Worm (Caenorhabditis elegans): Measurements from ENCODE around the gene T23F6.3.

Gene T23F6.3

DNA sequence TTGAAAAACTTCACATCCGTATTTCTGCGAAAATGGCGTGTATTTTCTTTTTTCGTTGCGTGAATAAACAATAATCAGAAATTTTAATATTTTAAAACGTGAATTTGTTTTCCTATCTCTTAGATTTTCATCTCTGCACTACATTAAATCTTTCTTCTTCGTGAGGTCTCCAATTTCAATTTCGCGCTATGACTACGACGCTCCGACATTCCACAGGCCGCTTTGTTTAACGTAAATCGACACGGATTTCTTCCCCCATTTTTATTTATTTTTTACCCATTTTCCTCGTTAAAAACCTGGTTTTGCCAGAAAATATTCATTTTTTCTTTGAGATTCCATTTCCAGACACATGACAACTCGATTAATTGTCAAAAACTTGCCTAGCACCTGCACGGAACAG, at the start of gene T23F6.3, which contains the start of gene rbd-1:
Gene T23F6.3 (minus strand): TSS at position 120 of the 400 bp plus-strand sequence.
Gene rbd-1 (plus strand): TSS at position 346 of the 400 bp plus-strand sequence.
- TF ChIP-seq hnd-1 (tag; optimal IDR thresholded peaks at IDR 0.05) (no peak), hmg-4 (GFP tag; optimal IDR thresholded peaks at IDR 0.05) (no peak), ceh-36 (tag; optimal IDR thresholded peaks at IDR 0.05) (no peak), aly-1 (tag; optimal IDR thresholded peaks at IDR 0.05) (no peak), sea-1 (GFP tag; conservative IDR thresholded peaks at IDR 0.05) (no peak), hmbx-1 (tag; optimal IDR thresholded peaks at IDR 0.05) (no peak), ceh-13 (GFP tag; optimal IDR thresholded peaks at IDR 0.05) (no peak), pes-1 (GFP tag; IDR thresholded peaks at IDR 0.05) (no peak), scrt-1 (GFP tag; IDR thresholded peaks at IDR 0.05) (no peak), B0310.2 (tag; optimal IDR thresholded peaks at IDR 0.05) (no peak), ama-1 (optimal IDR thresholded peaks at IDR 0.05) (no peak), tbx-37 (GFP tag; conservative IDR thresholded peaks at IDR 0.05) (peak; percentile 53; the same call in 1 of the 2 replicates), flt-1 (GFP tag; IDR thresholded peaks at IDR 0.05) (no peak), tra-4 (tag; optimal IDR thresholded peaks at IDR 0.05) (no peak), ets-7 (tag; optimal IDR thresholded peaks at IDR 0.05) (peak; percentile 19), F13C5.2 (tag; optimal IDR thresholded peaks at IDR 0.05) (peak; percentile 76), tbx-11 (GFP tag; IDR thresholded peaks at IDR 0.05) (0 out of 2 replicates have a peak, but pooled peaks have one; percentile 47)

DNA sequence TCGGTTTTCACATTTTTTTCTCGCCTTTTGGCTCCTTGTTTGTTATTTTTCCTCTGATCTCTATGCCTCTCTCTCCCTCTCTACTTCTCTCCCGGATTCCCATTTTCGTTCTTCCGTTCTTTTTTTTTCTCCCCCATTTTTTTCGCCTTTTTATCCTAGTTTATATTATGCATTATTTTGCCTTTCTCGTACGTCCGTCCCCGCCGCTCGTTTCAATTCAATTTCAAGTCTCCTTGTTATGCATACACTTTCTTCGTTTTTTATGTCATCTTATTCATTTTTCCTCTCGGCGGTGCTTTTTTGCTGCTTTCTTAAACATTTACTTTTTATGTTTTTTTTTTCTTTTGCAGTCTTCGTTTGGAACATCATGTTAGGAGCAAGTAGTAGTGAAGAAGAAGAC, 49.0 kb upstream of the T23F6.3 start, which contains the start of gene unc-31:
Gene unc-31 (plus strand): TSS at position 349 of the 400 bp plus-strand sequence.
- no peak for TF ChIP-seq hmg-4 (GFP tag; optimal IDR thresholded peaks at IDR 0.05)
- TF ChIP-seq B0310.2 (tag; optimal IDR thresholded peaks at IDR 0.05): no peak
- no peak for TF ChIP-seq hnd-1 (tag; optimal IDR thresholded peaks at IDR 0.05)
- TF ChIP-seq F13C5.2 (tag; optimal IDR thresholded peaks at IDR 0.05): no peak
- no peak for TF ChIP-seq sea-1 (GFP tag; conservative IDR thresholded peaks at IDR 0.05)
- no peak for TF ChIP-seq ama-1 (optimal IDR thresholded peaks at IDR 0.05)
- TF ChIP-seq aly-1 (tag; optimal IDR thresholded peaks at IDR 0.05): no peak
- TF ChIP-seq tbx-11 (GFP tag; IDR thresholded peaks at IDR 0.05): no peak
- no peak for TF ChIP-seq ceh-13 (GFP tag; optimal IDR thresholded peaks at IDR 0.05)
- TF ChIP-seq ets-7 (tag; optimal IDR thresholded peaks at IDR 0.05): no peak
- TF ChIP-seq pes-1 (GFP tag; IDR thresholded peaks at IDR 0.05): no peak

- TF ChIP-seq tbx-37 (GFP tag; conservative IDR thresholded peaks at IDR 0.05): no peak
- TF ChIP-seq hmbx-1 (tag; optimal IDR thresholded peaks at IDR 0.05): no peak
- no peak for TF ChIP-seq F13C5.2 (tag; optimal IDR thresholded peaks at IDR 0.05)
- no peak for TF ChIP-seq tra-4 (tag; optimal IDR thresholded peaks at IDR 0.05)
- no peak for TF ChIP-seq pes-1 (GFP tag; IDR thresholded peaks at IDR 0.05)
- TF ChIP-seq ama-1 (optimal IDR thresholded peaks at IDR 0.05): no peak
- TF ChIP-seq sea-1 (GFP tag; conservative IDR thresholded peaks at IDR 0.05): no peak
- TF ChIP-seq B0310.2 (tag; optimal IDR thresholded peaks at IDR 0.05): no peak
- no peak for TF ChIP-seq hnd-1 (tag; optimal IDR thresholded peaks at IDR 0.05)
- no peak for TF ChIP-seq tbx-11 (GFP tag; IDR thresholded peaks at IDR 0.05)
- no peak for TF ChIP-seq ceh-36 (tag; optimal IDR thresholded peaks at IDR 0.05)
- no peak for TF ChIP-seq ceh-13 (GFP tag; optimal IDR thresholded peaks at IDR 0.05)
Observed at ce11 chrIV:12771414-12771813, 46.9 kb upstream of the T23F6.3 start.

DNA sequence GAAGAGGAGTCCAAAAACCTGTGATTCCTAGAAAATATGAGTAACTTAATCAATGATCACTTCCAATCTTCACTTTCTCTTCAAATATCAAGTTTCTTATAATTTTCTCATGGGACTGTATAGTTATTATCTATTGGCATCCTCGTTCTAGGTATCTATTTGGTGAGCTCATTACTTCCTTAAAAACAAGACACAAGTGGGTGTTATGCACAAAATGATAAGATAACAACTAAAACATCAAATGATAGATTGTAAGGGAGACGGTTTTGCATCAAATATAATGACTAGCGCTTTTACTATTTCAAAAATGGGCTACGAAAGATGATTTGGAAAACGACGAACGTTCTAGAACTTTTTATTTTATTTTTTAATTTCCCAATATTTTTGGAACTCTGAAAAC, 40.5 kb upstream of the T23F6.3 start, which contains the start of gene ZK897.10:
Gene ZK897.10 (plus strand): TSS at position 285 of the 400 bp plus-strand sequence.
- TF ChIP-seq sea-1 (GFP tag; conservative IDR thresholded peaks at IDR 0.05): no peak
- no peak for TF ChIP-seq scrt-1 (GFP tag; IDR thresholded peaks at IDR 0.05)
- no peak for TF ChIP-seq tra-4 (tag; optimal IDR thresholded peaks at IDR 0.05)
- no peak for TF ChIP-seq B0310.2 (tag; optimal IDR thresholded peaks at IDR 0.05)
- no peak for TF ChIP-seq ceh-13 (GFP tag; optimal IDR thresholded peaks at IDR 0.05)
- TF ChIP-seq F13C5.2 (tag; optimal IDR thresholded peaks at IDR 0.05): no peak
- TF ChIP-seq hnd-1 (tag; optimal IDR thresholded peaks at IDR 0.05): no peak
- TF ChIP-seq ceh-36 (tag; optimal IDR thresholded peaks at IDR 0.05): no peak
- TF ChIP-seq hmbx-1 (tag; optimal IDR thresholded peaks at IDR 0.05): no peak
- TF ChIP-seq tbx-37 (GFP tag; conservative IDR thresholded peaks at IDR 0.05): no peak
- no peak for TF ChIP-seq flt-1 (GFP tag; IDR thresholded peaks at IDR 0.05)
- TF ChIP-seq ama-1 (optimal IDR thresholded peaks at IDR 0.05): no peak
- TF ChIP-seq pes-1 (GFP tag; IDR thresholded peaks at IDR 0.05): no peak
- TF ChIP-seq tbx-11 (GFP tag; IDR thresholded peaks at IDR 0.05): no peak
- TF ChIP-seq hmg-4 (GFP tag; optimal IDR thresholded peaks at IDR 0.05): no peak
- TF ChIP-seq aly-1 (tag; optimal IDR thresholded peaks at IDR 0.05): no peak
- TF ChIP-seq ets-7 (tag; optimal IDR thresholded peaks at IDR 0.05): no peak

DNA sequence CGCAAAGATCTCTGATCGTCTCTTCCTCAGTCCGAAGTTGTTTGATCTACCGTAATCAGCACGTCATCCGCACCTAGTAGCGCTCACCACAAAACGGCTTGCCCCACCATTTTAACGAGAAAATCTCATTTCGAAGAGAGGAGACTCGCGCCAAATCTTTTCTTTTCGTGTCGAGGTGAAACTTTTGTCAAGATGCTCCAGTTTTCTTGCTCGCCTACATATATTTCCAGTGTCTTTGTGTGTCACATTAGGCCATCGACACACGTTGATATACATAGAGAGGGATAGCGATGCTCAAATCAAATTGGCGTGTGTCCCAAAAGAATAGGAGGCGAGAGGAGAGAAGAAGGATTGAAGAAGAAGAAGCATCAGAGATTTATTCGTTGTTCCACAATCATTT, 38.2 kb upstream of the T23F6.3 start:
- TF ChIP-seq flt-1 (GFP tag; IDR thresholded peaks at IDR 0.05) (no peak), pes-1 (GFP tag; IDR thresholded peaks at IDR 0.05) (no peak)

DNA sequence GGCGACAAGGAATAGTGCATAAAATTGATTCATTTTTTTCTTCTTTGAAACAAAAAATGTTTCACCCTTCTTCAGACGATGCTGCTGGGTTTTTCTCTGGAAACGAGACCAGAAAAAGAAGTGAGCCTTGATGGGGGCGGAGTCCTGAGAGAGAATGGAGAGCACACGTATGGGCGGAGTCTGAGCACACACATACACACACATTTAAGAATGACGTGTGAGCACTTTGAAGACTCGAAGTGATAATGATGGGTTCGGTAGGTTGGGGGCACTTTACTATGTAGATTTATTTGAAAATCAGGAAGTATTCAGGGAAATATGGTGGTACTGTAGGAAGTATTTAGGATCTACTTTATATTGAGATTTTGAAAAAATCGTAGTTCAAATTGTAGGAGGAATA, 32.9 kb upstream of the T23F6.3 start, which contains the start of gene flp-9:
Gene flp-9 (minus strand): TSS at position 101 of the 400 bp plus-strand sequence.
- no peak for TF ChIP-seq F13C5.2 (tag; optimal IDR thresholded peaks at IDR 0.05)
- TF ChIP-seq ceh-13 (GFP tag; optimal IDR thresholded peaks at IDR 0.05): no peak
- no peak for TF ChIP-seq pes-1 (GFP tag; IDR thresholded peaks at IDR 0.05)
- no peak for TF ChIP-seq tbx-11 (GFP tag; IDR thresholded peaks at IDR 0.05)
- TF ChIP-seq ama-1 (optimal IDR thresholded peaks at IDR 0.05): no peak
- no peak for TF ChIP-seq flt-1 (GFP tag; IDR thresholded peaks at IDR 0.05)
- TF ChIP-seq aly-1 (tag; optimal IDR thresholded peaks at IDR 0.05): no peak
- no peak for TF ChIP-seq hmg-4 (GFP tag; optimal IDR thresholded peaks at IDR 0.05)
- TF ChIP-seq ceh-36 (tag; optimal IDR thresholded peaks at IDR 0.05): no peak
- TF ChIP-seq ets-7 (tag; optimal IDR thresholded peaks at IDR 0.05): no peak
- no peak for TF ChIP-seq B0310.2 (tag; optimal IDR thresholded peaks at IDR 0.05)

DNA sequence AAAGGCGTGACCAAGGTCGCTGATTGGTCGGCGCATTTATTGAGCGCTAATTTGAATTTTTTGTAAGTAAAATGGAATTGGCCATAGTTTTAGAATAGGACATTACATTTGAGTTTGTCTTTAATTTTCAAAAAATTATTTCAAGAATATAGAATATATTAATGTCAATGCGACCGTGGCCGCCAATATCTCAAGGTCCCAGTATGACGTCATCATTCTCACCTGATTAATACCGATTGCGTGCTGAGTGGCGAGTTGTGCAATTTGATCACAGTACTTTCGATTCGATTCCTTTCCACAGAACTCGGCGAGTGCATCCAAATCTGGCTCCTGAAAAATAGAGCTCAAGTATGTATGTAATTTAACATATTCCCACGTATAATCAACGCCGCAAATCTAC, 31.1 kb upstream of the T23F6.3 start:
- TF ChIP-seq F13C5.2 (tag; optimal IDR thresholded peaks at IDR 0.05) (no peak), B0310.2 (tag; optimal IDR thresholded peaks at IDR 0.05) (no peak), tra-4 (tag; optimal IDR thresholded peaks at IDR 0.05) (no peak), tbx-11 (GFP tag; IDR thresholded peaks at IDR 0.05) (no peak), hnd-1 (tag; optimal IDR thresholded peaks at IDR 0.05) (no peak), pes-1 (GFP tag; IDR thresholded peaks at IDR 0.05) (no peak), hmbx-1 (tag; optimal IDR thresholded peaks at IDR 0.05) (no peak), flt-1 (GFP tag; IDR thresholded peaks at IDR 0.05) (no peak), tbx-37 (GFP tag; conservative IDR thresholded peaks at IDR 0.05) (no peak), ets-7 (tag; optimal IDR thresholded peaks at IDR 0.05) (no peak), ama-1 (optimal IDR thresholded peaks at IDR 0.05) (no peak), ceh-36 (tag; optimal IDR thresholded peaks at IDR 0.05) (no peak)
